Worm (Caenorhabditis elegans): Measurements from ENCODE around the gene F11C1.9.

F11C1.9 gene

ce11 chrX:13005730-13006129 is 28.4 kb upstream of the F11C1.9 start:
- TF ChIP-seq ref-1 (GFP tag; conservative IDR thresholded peaks at IDR 0.05) (no peak), klf-2 (GFP tag; conservative IDR thresholded peaks at IDR 0.05) (no peak), med-1 (GFP tag; optimal IDR thresholded peaks at IDR 0.05; ENCODE audit: insufficient read depth) (no peak), flt-1 (GFP tag; IDR thresholded peaks at IDR 0.05) (no peak)

- TF ChIP-seq flt-1 (GFP tag; IDR thresholded peaks at IDR 0.05) (no peak), T22C8.4 (GFP tag; IDR thresholded peaks at IDR 0.05) (no peak), cog-1 (tag; optimal IDR thresholded peaks at IDR 0.05) (no peak), ref-1 (GFP tag; conservative IDR thresholded peaks at IDR 0.05) (no peak), klf-2 (GFP tag; conservative IDR thresholded peaks at IDR 0.05) (no peak), med-1 (GFP tag; optimal IDR thresholded peaks at IDR 0.05; ENCODE audit: insufficient read depth) (no peak), ztf-29 (GFP tag; IDR thresholded peaks at IDR 0.05) (no peak)
These were observed 27.2 kb upstream of the F11C1.9 start for ce11 chrX:13004491-13005093.

- TF ChIP-seq flt-1 (GFP tag; IDR thresholded peaks at IDR 0.05): no peak
These were observed 25.7 kb upstream of the F11C1.9 start for ce11 chrX:13003092-13003491.

- TF ChIP-seq ztf-23 (GFP tag; IDR thresholded peaks at IDR 0.05) (no peak), cog-1 (tag; optimal IDR thresholded peaks at IDR 0.05) (no peak), tab-1 (GFP tag; IDR thresholded peaks at IDR 0.05) (no peak), ztf-29 (GFP tag; IDR thresholded peaks at IDR 0.05) (no peak), flt-1 (GFP tag; IDR thresholded peaks at IDR 0.05) (no peak), ref-1 (GFP tag; conservative IDR thresholded peaks at IDR 0.05) (no peak), klf-2 (GFP tag; conservative IDR thresholded peaks at IDR 0.05) (no peak), med-1 (GFP tag; optimal IDR thresholded peaks at IDR 0.05; ENCODE audit: insufficient read depth) (no peak), T22C8.4 (GFP tag; IDR thresholded peaks at IDR 0.05) (no peak)
These were observed 25.0 kb upstream of the F11C1.9 start for ce11 chrX:13002322-13002721.

- TF ChIP-seq T22C8.4 (GFP tag; IDR thresholded peaks at IDR 0.05) (no peak), med-1 (GFP tag; optimal IDR thresholded peaks at IDR 0.05; ENCODE audit: insufficient read depth) (no peak), klf-2 (GFP tag; conservative IDR thresholded peaks at IDR 0.05) (no peak), ztf-29 (GFP tag; IDR thresholded peaks at IDR 0.05) (no peak), ref-1 (GFP tag; conservative IDR thresholded peaks at IDR 0.05) (no peak), ztf-23 (GFP tag; IDR thresholded peaks at IDR 0.05) (no peak), flt-1 (GFP tag; IDR thresholded peaks at IDR 0.05) (no peak), tab-1 (GFP tag; IDR thresholded peaks at IDR 0.05) (no peak), cog-1 (tag; optimal IDR thresholded peaks at IDR 0.05) (no peak)
These were observed 23.5 kb upstream of the F11C1.9 start for ce11 chrX:13000837-13001236.

- no peak for TF ChIP-seq med-1 (GFP tag; optimal IDR thresholded peaks at IDR 0.05; ENCODE audit: insufficient read depth)
- no peak for TF ChIP-seq ztf-23 (GFP tag; IDR thresholded peaks at IDR 0.05)
- TF ChIP-seq klf-2 (GFP tag; conservative IDR thresholded peaks at IDR 0.05): no peak
- TF ChIP-seq tab-1 (GFP tag; IDR thresholded peaks at IDR 0.05): no peak
- TF ChIP-seq T22C8.4 (GFP tag; IDR thresholded peaks at IDR 0.05): no peak
- TF ChIP-seq cog-1 (tag; optimal IDR thresholded peaks at IDR 0.05): no peak
- TF ChIP-seq ztf-29 (GFP tag; IDR thresholded peaks at IDR 0.05): no peak
- no peak for TF ChIP-seq flt-1 (GFP tag; IDR thresholded peaks at IDR 0.05)
- no peak for TF ChIP-seq ref-1 (GFP tag; conservative IDR thresholded peaks at IDR 0.05)
These were observed 22.2 kb upstream of the F11C1.9 start for ce11 chrX:12999567-12999966.

- TF ChIP-seq flt-1 (GFP tag; IDR thresholded peaks at IDR 0.05) (no peak), med-1 (GFP tag; optimal IDR thresholded peaks at IDR 0.05; ENCODE audit: insufficient read depth) (no peak), ztf-29 (GFP tag; IDR thresholded peaks at IDR 0.05) (no peak), ref-1 (GFP tag; conservative IDR thresholded peaks at IDR 0.05) (no peak), cog-1 (tag; optimal IDR thresholded peaks at IDR 0.05) (no peak), tab-1 (GFP tag; IDR thresholded peaks at IDR 0.05) (no peak), T22C8.4 (GFP tag; IDR thresholded peaks at IDR 0.05) (no peak), klf-2 (GFP tag; conservative IDR thresholded peaks at IDR 0.05) (no peak), ztf-23 (GFP tag; IDR thresholded peaks at IDR 0.05) (no peak)
These were observed 18.8 kb upstream of the F11C1.9 start for ce11 chrX:12996161-12996560.

- TF ChIP-seq ztf-29 (GFP tag; IDR thresholded peaks at IDR 0.05): no peak
- no peak for TF ChIP-seq ztf-23 (GFP tag; IDR thresholded peaks at IDR 0.05)
- no peak for TF ChIP-seq klf-2 (GFP tag; conservative IDR thresholded peaks at IDR 0.05)
- peak; percentile 59; the same call in 1 of the 2 replicates for TF ChIP-seq T22C8.4 (GFP tag; IDR thresholded peaks at IDR 0.05)
- no peak for TF ChIP-seq flt-1 (GFP tag; IDR thresholded peaks at IDR 0.05)
These were observed 13.5 kb upstream of the F11C1.9 start, which contains the start of the genes F11C1.1 and vwa-8 for ce11 chrX:12990529-12991520. Gene F11C1.1, minus strand, starts transcription at chrX:12990579. Gene vwa-8, plus strand, starts transcription at chrX:12991470.

- TF ChIP-seq ztf-29 (GFP tag; IDR thresholded peaks at IDR 0.05) (no peak), T22C8.4 (GFP tag; IDR thresholded peaks at IDR 0.05) (peak; percentile 47; the same call in 1 of the 2 replicates)
These were observed 11.9 kb upstream of the F11C1.9 start, which contains the start of gene F11C1.7 for ce11 chrX:12989205-12989604. Gene F11C1.7, plus strand, starts transcription at chrX:12989344.

ce11 chrX:12987119-12987518 is 9.8 kb upstream of the F11C1.9 start, which contains the start of gene mff-1:
Gene mff-1, minus strand, starts transcription at chrX:12987219.
- no peak for TF ChIP-seq T22C8.4 (GFP tag; IDR thresholded peaks at IDR 0.05)
- no peak for TF ChIP-seq ztf-23 (GFP tag; IDR thresholded peaks at IDR 0.05)
- TF ChIP-seq cog-1 (tag; optimal IDR thresholded peaks at IDR 0.05): no peak
- TF ChIP-seq flt-1 (GFP tag; IDR thresholded peaks at IDR 0.05): no peak
- TF ChIP-seq ztf-29 (GFP tag; IDR thresholded peaks at IDR 0.05): no peak
- no peak for TF ChIP-seq klf-2 (GFP tag; conservative IDR thresholded peaks at IDR 0.05)
- TF ChIP-seq tab-1 (GFP tag; IDR thresholded peaks at IDR 0.05): no peak
- no peak for TF ChIP-seq med-1 (GFP tag; optimal IDR thresholded peaks at IDR 0.05; ENCODE audit: insufficient read depth)
- no peak for TF ChIP-seq ref-1 (GFP tag; conservative IDR thresholded peaks at IDR 0.05)

Data from whole organism, midembryonic.